Worm (Caenorhabditis elegans) whole organism, L4 larva: ENCODE data around the gene F17C11.11.

Source experiments
- F10B5.3 ChIP-seq: sonication (generic microtip); optimal IDR thresholded peaks from 2 replicates; lab custom pipeline; 2016; ENCODE audit warnings: mild to moderate bottlenecking, missing genetic modification characterization, missing compliant biosample characterization
- F37D6.2 ChIP-seq: sonication (generic microtip); optimal IDR thresholded peaks from 2 replicates; lab custom pipeline; 2016; ENCODE audit warnings: mild to moderate bottlenecking, missing genetic modification characterization, missing compliant biosample characterization
- F44E2.7 ChIP-seq: fragments of 200-800 bp; sonication (Bioruptor generic); IDR thresholded peaks from 2 replicates; pipeline ENCODE4 v2.1.2; 2022; ENCODE audit warnings: missing genetic modification characterization, missing compliant biosample characterization
- F49E8.2 ChIP-seq: sonication (generic microtip); optimal IDR thresholded peaks from 2 replicates; lab custom pipeline; 2016; ENCODE audit warnings: missing compliant biosample characterization, mild to moderate bottlenecking, missing genetic modification characterization, borderline replicate concordance
- Y105C5A.15 ChIP-seq: fragments of 200-800 bp; sonication (Bioruptor generic); IDR thresholded peaks from 2 replicates; pipeline ENCODE4 v1.3.6; 2022; ENCODE audit warnings: missing genetic modification characterization, missing compliant biosample characterization
- ZK337.2 ChIP-seq: fragments of 200-800 bp; sonication (Bioruptor generic); IDR thresholded peaks from 2 replicates; pipeline ENCODE4 v1.3.6; 2022; ENCODE audit warnings: missing genetic modification reagents, missing genetic modification characterization, missing compliant biosample characterization
- ZK546.5 ChIP-seq, 2 experiments: sonication (generic microtip); optimal IDR thresholded peaks; 2 replicates each; lab custom pipeline; 2017; ENCODE audit warnings: missing biosample characterization in 2 of 2, missing genetic modification characterization in 2 of 2
- aly-2 ChIP-seq: sonication (generic microtip); optimal IDR thresholded peaks from 2 replicates; lab custom pipeline; 2018; ENCODE audit warnings: missing biosample characterization, missing genetic modification characterization
- ama-1 ChIP-seq: fragments of 150-350 bp; optimal IDR thresholded peaks from 2 replicates; lab custom pipeline; 2014; ENCODE audit warnings: inconsistent platforms, mixed read lengths
- ceh-28 ChIP-seq: fragments of 150-350 bp; optimal IDR thresholded peaks from 2 replicates; lab custom pipeline; 2014; ENCODE audit warnings: missing biosample characterization, missing genetic modification reagents, missing genetic modification characterization
- ceh-32 ChIP-seq: sonication (generic microtip); optimal IDR thresholded peaks from 2 replicates; lab custom pipeline; 2016; ENCODE audit warnings: mild to moderate bottlenecking, missing genetic modification characterization, missing compliant biosample characterization; ENCODE audit not compliant: poor library complexity
- ceh-82 ChIP-seq: sonication (generic microtip); optimal IDR thresholded peaks from 2 replicates; lab custom pipeline; 2017; ENCODE audit warnings: missing biosample characterization, missing genetic modification characterization
- daf-12 ChIP-seq: fragments of 150-350 bp; optimal IDR thresholded peaks from 2 replicates; lab custom pipeline; 2014; ENCODE audit warnings: missing biosample characterization, missing genetic modification reagents, missing genetic modification characterization
- daf-8 ChIP-seq: fragments of 200-800 bp; sonication (Bioruptor generic); IDR thresholded peaks from 2 replicates; pipeline ENCODE4 v1.3.6; 2022; ENCODE audit warnings: missing genetic modification characterization, missing compliant biosample characterization
- dmd-8 ChIP-seq: fragments of 200-800 bp; sonication (Bioruptor generic); IDR thresholded peaks from 2 replicates; pipeline ENCODE4 v1.3.6; 2022; ENCODE audit warnings: missing genetic modification characterization, missing compliant biosample characterization
- dmd-9 ChIP-seq: fragments of 200-800 bp; sonication (Bioruptor generic); IDR thresholded peaks from 2 replicates; pipeline ENCODE4 v1.3.6; 2022; ENCODE audit warnings: missing genetic modification reagents, missing genetic modification characterization, missing compliant biosample characterization
- duxl-1 ChIP-seq: sonication (generic microtip); optimal IDR thresholded peaks from 2 replicates; lab custom pipeline; 2016; ENCODE audit warnings: mild to moderate bottlenecking, missing genetic modification characterization, moderate library complexity, missing compliant biosample characterization; ENCODE audit not compliant: poor library complexity
- egl-27 ChIP-seq: sonication (generic microtip); optimal IDR thresholded peaks from 3 replicates; lab custom pipeline; 2017; ENCODE audit warnings: missing biosample characterization, missing genetic modification reagents, missing genetic modification characterization
- fkh-10 ChIP-seq: fragments of 150-350 bp; optimal IDR thresholded peaks from 2 replicates; lab custom pipeline; 2014; ENCODE audit warnings: missing biosample characterization, missing genetic modification reagents, missing genetic modification characterization
- lin-1 ChIP-seq: fragments of 200-800 bp; sonication (Bioruptor generic); IDR thresholded peaks from 2 replicates; pipeline ENCODE4 v1.3.6; 2022; ENCODE audit warnings: missing genetic modification reagents, missing genetic modification characterization, missing compliant biosample characterization
- lin-29 ChIP-seq: fragments of 200-800 bp; sonication (Bioruptor generic); IDR thresholded peaks from 2 replicates; pipeline ENCODE4 v1.3.6; 2022; ENCODE audit warnings: missing genetic modification reagents, missing genetic modification characterization, missing compliant biosample characterization
- lin-38 ChIP-seq: fragments of 200-800 bp; sonication (Bioruptor generic); IDR thresholded peaks from 2 replicates; pipeline ENCODE4 v1.3.6; 2022; ENCODE audit warnings: missing genetic modification reagents, missing genetic modification characterization, missing compliant biosample characterization
- lir-3 ChIP-seq: sonication (generic microtip); optimal IDR thresholded peaks from 2 replicates; lab custom pipeline; 2016; ENCODE audit warnings: mild to moderate bottlenecking, missing genetic modification characterization, missing compliant biosample characterization
- madf-5 ChIP-seq, 2 experiments: fragments of 200-800 bp; sonication (Bioruptor generic); IDR thresholded peaks; 2 replicates each; pipeline ENCODE4 v1.3.6; 2022; ENCODE audit warnings: missing compliant biosample characterization in 2 of 2, missing genetic modification characterization in 2 of 2
- mes-2 ChIP-seq: sonication (generic microtip); optimal IDR thresholded peaks from 2 replicates; lab custom pipeline; 2016; ENCODE audit warnings: missing genotype, mild to moderate bottlenecking, missing genetic modification characterization, missing compliant biosample characterization; ENCODE audit not compliant: poor library complexity, severe bottlenecking
- mxl-3 ChIP-seq: fragments of 200-800 bp; sonication (Bioruptor generic); optimal IDR thresholded peaks from 2 replicates; lab custom pipeline; 2018; ENCODE audit warnings: mild to moderate bottlenecking, missing genetic modification characterization, missing compliant biosample characterization
- nhr-10 ChIP-seq: fragments of 150-350 bp; optimal IDR thresholded peaks from 2 replicates; lab custom pipeline; 2014; ENCODE audit warnings: missing biosample characterization, missing genetic modification characterization
- nhr-237 ChIP-seq: sonication (generic microtip); optimal IDR thresholded peaks from 2 replicates; lab custom pipeline; 2017; ENCODE audit warnings: missing biosample characterization, missing genetic modification characterization
- pha-4 ChIP-seq, 2 experiments: fragments of 150-350 bp in 1 of 2; fragments of 200-800 bp in 1 of 2; sonication (Bioruptor generic) in 1 of 2; IDR thresholded peaks in 1 of 2; optimal IDR thresholded peaks in 1 of 2; 2 replicates each; pipeline versions ENCODE4 v1.3.6 to Lab custom; 2014 to 2022; ENCODE audit warnings: missing genetic modification characterization in 2 of 2, missing genetic modification reagents in 2 of 2, missing biosample characterization in 1 of 2, missing compliant biosample characterization in 1 of 2
- sdz-12 ChIP-seq: fragments of 200-800 bp; sonication (Bioruptor generic); optimal IDR thresholded peaks from 2 replicates; lab custom pipeline; 2018; ENCODE audit warnings: mild to moderate bottlenecking, missing genetic modification characterization, missing compliant biosample characterization
- set-16 ChIP-seq: fragments of 200-800 bp; sonication (Bioruptor generic); IDR thresholded peaks from 2 replicates; pipeline ENCODE4 v1.3.6; 2022; ENCODE audit warnings: missing genetic modification reagents, missing genetic modification characterization, missing compliant biosample characterization
- spr-1 ChIP-seq: sonication (generic microtip); optimal IDR thresholded peaks from 2 replicates; lab custom pipeline; 2016; ENCODE audit warnings: mild to moderate bottlenecking, missing genetic modification characterization, missing compliant biosample characterization
- tra-1 ChIP-seq: fragments of 200-800 bp; sonication (Bioruptor generic); IDR thresholded peaks from 2 replicates; pipeline ENCODE4 v1.3.6; 2022; ENCODE audit warnings: missing genetic modification reagents, missing genetic modification characterization, missing compliant biosample characterization
- unc-39 ChIP-seq: sonication (generic microtip); optimal IDR thresholded peaks from 2 replicates; lab custom pipeline; 2017; ENCODE audit warnings: missing biosample characterization, missing genetic modification characterization
- vab-7 ChIP-seq: fragments of 200-800 bp; sonication (Bioruptor generic); IDR thresholded peaks from 2 replicates; pipeline ENCODE4 v1.3.6; 2022; ENCODE audit warnings: missing genetic modification reagents, missing genetic modification characterization, missing compliant biosample characterization
- zfp-3 ChIP-seq: fragments of 200-800 bp; sonication (Bioruptor generic); conservative IDR thresholded peaks from 2 replicates; pipeline ENCODE4 v1.3.6; 2022; ENCODE audit warnings: missing genetic modification reagents, missing genetic modification characterization, missing compliant biosample characterization
- ztf-7 ChIP-seq: fragments of 150-350 bp; optimal IDR thresholded peaks from 2 replicates; lab custom pipeline; 2014; ENCODE audit warnings: missing biosample characterization, missing genetic modification characterization

The F17C11.11 gene

DNA sequence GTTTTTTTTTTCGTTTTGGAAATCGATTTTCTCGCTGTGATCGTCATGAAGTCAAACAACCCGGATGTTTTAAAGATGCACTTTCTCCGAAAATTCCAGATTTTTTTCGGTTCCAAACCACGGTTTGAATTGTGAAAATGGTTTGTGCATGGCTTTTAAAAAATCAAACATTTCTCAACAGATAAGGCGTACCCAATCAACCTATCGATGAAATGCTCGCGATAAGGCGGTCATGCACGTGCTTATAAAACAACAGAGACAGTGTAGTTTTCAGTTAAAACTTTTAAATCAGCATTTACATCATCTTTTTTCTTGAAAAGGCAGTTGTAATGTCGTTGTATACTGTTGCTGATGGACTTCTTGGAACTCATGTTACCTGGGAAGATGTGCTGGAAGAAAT is 6.2 kb downstream of the F17C11.11 start, which contains the start of gene F58B4.5 (continued):
- TF ChIP-seq ZK337.2 (GFP tag; lab: Robert Waterston, UW) (no peak), unc-39 (tag; lab: Kevin White, UChicago) (no peak), fkh-10 (GFP tag; lab: Kevin White, UChicago) (no peak), ceh-32 (tag; lab: Kevin White, UChicago) (no peak), set-16 (GFP tag; lab: Robert Waterston, UW) (no peak), vab-7 (no peak), ZK546.5 (tag; optimal IDR thresholded peaks at IDR 0.05; lab: Kevin White, UChicago) (no peak)

DNA sequence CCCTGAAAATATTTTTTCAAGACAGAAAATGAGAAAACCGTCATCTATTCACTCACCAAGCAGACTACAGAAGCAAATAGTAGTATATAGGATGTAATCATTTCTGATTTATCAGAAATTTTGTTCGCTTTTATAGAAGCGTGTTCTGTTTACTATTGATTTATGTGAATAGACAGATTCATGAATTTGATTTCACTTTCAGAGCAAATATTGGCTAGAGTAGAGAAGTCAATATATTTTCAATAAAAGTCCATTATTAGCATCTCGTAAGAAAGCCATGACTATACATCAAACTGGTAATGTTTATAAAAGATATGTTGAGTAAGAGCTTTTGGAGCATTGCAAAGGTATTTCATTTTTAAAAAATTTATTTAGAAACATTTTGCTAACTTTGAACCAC is 7.4 kb downstream of the F17C11.11 start, which contains the start of gene scvp-1:
Gene scvp-1 (minus strand): TSS at position 101 of the 400 bp plus-strand sequence.
- TF ChIP-seq mes-2 (tag; lab: Kevin White, UChicago) (no peak), F10B5.3 (tag; lab: Kevin White, UChicago) (no peak), F37D6.2 (tag; lab: Kevin White, UChicago) (no peak), lin-1 (GFP tag; lab: Robert Waterston, UW) (no peak), lir-3 (tag; lab: Kevin White, UChicago) (no peak), daf-12 (tag; lab: Kevin White, UChicago) (no peak), F49E8.2 (tag; lab: Kevin White, UChicago) (no peak), vab-7 (no peak), lin-38 (GFP tag; lab: Robert Waterston, UW) (no peak), zfp-3 (GFP tag; lab: Robert Waterston, UW) (no peak), mxl-3 (GFP tag; lab: Kevin White, UChicago) (no peak), dmd-8 (GFP tag; lab: Robert Waterston, UW) (no peak)

ce11 chrV:10929511-10929910 is 9.1 kb downstream of the F17C11.11 start, which contains the start of gene F58B4.3:
Gene F58B4.3 (plus strand): TSS chrV:10929811.
- TF ChIP-seq ceh-28 (tag; lab: Kevin White, UChicago) (no peak), spr-1 (tag; lab: Kevin White, UChicago) (no peak), F44E2.7 (GFP tag; lab: Robert Waterston, UW) (no peak), duxl-1 (tag; lab: Kevin White, UChicago) (no peak), sdz-12 (GFP tag; lab: Kevin White, UChicago) (no peak), nhr-10 (tag; lab: Kevin White, UChicago) (no peak), dmd-8 (GFP tag; lab: Robert Waterston, UW) (no peak), aly-2 (tag; lab: Kevin White, UChicago) (no peak), nhr-237 (no peak), Y105C5A.15 (no peak), ztf-7 (tag; lab: Kevin White, UChicago) (no peak), ama-1 (lab: Kevin White, UChicago) (no peak), daf-8 (no peak), tra-1 (GFP tag; lab: Robert Waterston, UW) (no peak), pha-4 (GFP tag; IDR thresholded peaks at IDR 0.05; lab: Robert Waterston, UW) (no peak), pha-4 (tag; optimal IDR thresholded peaks at IDR 0.05; lab: Kevin White, UChicago) (no peak), egl-27 (no peak), dmd-9 (GFP tag; lab: Robert Waterston, UW) (no peak), ceh-82 (tag; lab: Kevin White, UChicago) (no peak)

DNA sequence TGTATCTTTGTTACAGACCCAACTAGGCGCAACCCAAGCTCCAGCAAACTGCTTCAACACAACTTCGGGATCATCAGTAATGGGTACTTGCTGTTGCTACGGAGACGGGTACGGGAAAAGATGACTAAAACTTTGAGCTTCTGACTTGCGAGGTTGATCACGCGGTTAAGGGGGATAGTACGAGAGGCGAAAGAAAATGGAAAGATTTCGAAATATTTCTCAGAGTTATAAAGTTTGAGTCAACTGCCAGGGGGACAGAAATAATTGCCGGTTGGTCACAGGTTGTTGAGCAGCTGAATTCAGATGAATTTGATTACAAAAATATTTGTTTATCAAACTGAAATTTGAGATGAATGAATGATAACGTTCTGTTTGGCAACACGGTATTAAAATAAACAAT is 13.0 kb downstream of the F17C11.11 start:
- no peak for TF ChIP-seq dmd-8 (GFP tag; lab: Robert Waterston, UW)
- no peak for TF ChIP-seq lin-29 (GFP tag; lab: Robert Waterston, UW)
- TF ChIP-seq lin-1 (GFP tag; lab: Robert Waterston, UW): no peak
- no peak for TF ChIP-seq madf-5 (GFP tag; IDR thresholded peaks at IDR 0.05; lab: Robert Waterston, UW)
